Worm (Caenorhabditis elegans): Measurements from ENCODE around the gene elpc-3.

elpc-3 gene

ce11 chrV:12181310-12181709 lies at the start of gene elpc-3:
Gene elpc-3, minus strand, starts transcription at chrV:12181410.
- TF ChIP-seq ama-1 (optimal IDR thresholded peaks at IDR 0.05) (no peak), ama-1 (GFP tag; optimal IDR thresholded peaks at IDR 0.05) (peak in 1 of 2 experiments; percentile 27), aptf-2 (GFP tag; conservative IDR thresholded peaks at IDR 0.05) (no peak), ztf-6 (GFP tag; IDR thresholded peaks at IDR 0.05) (no peak), him-1 (tag; optimal IDR thresholded peaks at IDR 0.05) (no peak)

ce11 chrV:12213027-12213426 lies 31.8 kb upstream of the elpc-3 start, which contains the start of gene vab-8:
Gene vab-8, plus strand, starts transcription at chrV:12213327.
- TF ChIP-seq nhr-80 (tag; optimal IDR thresholded peaks at IDR 0.05) (peak; percentile 57), B0336.3 (GFP tag; IDR thresholded peaks at IDR 0.05) (no peak)

- TF ChIP-seq Y56A3A.18 (GFP tag; IDR thresholded peaks at IDR 0.05) (no peak), bed-1 (GFP tag; IDR thresholded peaks at IDR 0.05) (no peak), ZK185.1 (tag; optimal IDR thresholded peaks at IDR 0.05; ENCODE audit: poor library complexity, severe bottlenecking) (no peak), Y95B8A.8 (GFP tag; IDR thresholded peaks at IDR 0.05) (no peak), egrh-3 (GFP tag; IDR thresholded peaks at IDR 0.05) (no peak), mel-28 (tag; optimal IDR thresholded peaks at IDR 0.05; ENCODE audit: borderline replicate concordance) (no peak), T26A5.8 (tag; optimal IDR thresholded peaks at IDR 0.05) (no peak), attf-3 (GFP tag; conservative IDR thresholded peaks at IDR 0.05) (no peak), nfya-1 (tag; optimal IDR thresholded peaks at IDR 0.05; ENCODE audit: borderline replicate concordance, insufficient read depth) (no peak), lin-54 (GFP tag; optimal IDR thresholded peaks at IDR 0.05) (no peak), efl-1 (GFP tag; optimal IDR thresholded peaks at IDR 0.05) (no peak), C06A6.2 (GFP tag; conservative IDR thresholded peaks at IDR 0.05) (no peak), nfya-2 (GFP tag; IDR thresholded peaks at IDR 0.05) (no peak), hmg-1.2 (GFP tag; IDR thresholded peaks at IDR 0.05) (no peak), nhr-27 (tag; optimal IDR thresholded peaks at IDR 0.05) (no peak), atf-7 (tag; optimal IDR thresholded peaks at IDR 0.05) (no peak), hmg-20 (GFP tag; IDR thresholded peaks at IDR 0.05) (no peak), snpc-1.3 (tag; optimal IDR thresholded peaks at IDR 0.05; ENCODE audit: insufficient read depth) (no peak)
Observed at ce11 chrV:12211090-12211489, 29.9 kb upstream of the elpc-3 start.

ce11 chrV:12209951-12210350 lies 28.7 kb upstream of the elpc-3 start:
- TF ChIP-seq F52B5.7 (tag; optimal IDR thresholded peaks at IDR 0.05): no peak
- no peak for TF ChIP-seq F23B12.7 (tag; optimal IDR thresholded peaks at IDR 0.05; ENCODE audit: insufficient read depth)
- no peak for TF ChIP-seq egl-44 (GFP tag; IDR thresholded peaks at IDR 0.05)
- TF ChIP-seq mel-28 (tag; optimal IDR thresholded peaks at IDR 0.05; ENCODE audit: borderline replicate concordance): no peak
- no peak for TF ChIP-seq tlf-1 (GFP tag; optimal IDR thresholded peaks at IDR 0.05)
- TF ChIP-seq Y56A3A.18 (GFP tag; IDR thresholded peaks at IDR 0.05): no peak
- no peak for TF ChIP-seq repo-1 (tag; optimal IDR thresholded peaks at IDR 0.05)
- no peak for TF ChIP-seq K11D2.4 (GFP tag; IDR thresholded peaks at IDR 0.05)
- TF ChIP-seq ceh-100 (GFP tag; IDR thresholded peaks at IDR 0.05): no peak
- no peak for TF ChIP-seq madf-10 (tag; optimal IDR thresholded peaks at IDR 0.05)
- no peak for TF ChIP-seq C06A6.2 (GFP tag; conservative IDR thresholded peaks at IDR 0.05)
- TF ChIP-seq ama-1 (optimal IDR thresholded peaks at IDR 0.05): no peak
- TF ChIP-seq ama-1 (GFP tag; optimal IDR thresholded peaks at IDR 0.05): no peak
- no peak for TF ChIP-seq F10E7.11 (tag; optimal IDR thresholded peaks at IDR 0.05)
- TF ChIP-seq lir-1 (GFP tag; conservative IDR thresholded peaks at IDR 0.05): no peak
- TF ChIP-seq ztf-22 (GFP tag; optimal IDR thresholded peaks at IDR 0.05): no peak
- no peak for TF ChIP-seq madf-3 (GFP tag; IDR thresholded peaks at IDR 0.05)
- TF ChIP-seq sptf-2 (GFP tag; optimal IDR thresholded peaks at IDR 0.05): no peak
- TF ChIP-seq F57A8.1 (GFP tag; optimal IDR thresholded peaks at IDR 0.05): no peak
- no peak for TF ChIP-seq attf-5 (GFP tag; optimal IDR thresholded peaks at IDR 0.05)

All from whole organism, young adult.